Worm (Caenorhabditis elegans) whole organism, young adult: ENCODE data around the gene nhr-140.

Source experiments
- B0336.3 ChIP-seq: fragments of 200-800 bp; sonication (Bioruptor generic); IDR thresholded peaks from 2 replicates; pipeline ENCODE4 v1.3.6; 2022; ENCODE audit warnings: missing genetic modification characterization, missing compliant biosample characterization
- F39B2.1 ChIP-seq: fragments of 200-800 bp; sonication (Bioruptor generic); IDR thresholded peaks from 2 replicates; pipeline ENCODE4 v1.3.6; 2022; ENCODE audit warnings: missing genetic modification reagents, missing genetic modification characterization, missing compliant biosample characterization
- K12H6.12 ChIP-seq: fragments of 200-800 bp; sonication (Bioruptor generic); optimal IDR thresholded peaks from 2 replicates; lab custom pipeline; 2018; ENCODE audit warnings: mild to moderate bottlenecking, missing genetic modification characterization, missing compliant biosample characterization
- T07F8.4 ChIP-seq: sonication (generic microtip); optimal IDR thresholded peaks from 2 replicates; lab custom pipeline; 2016; ENCODE audit warnings: mild to moderate bottlenecking, missing genetic modification characterization, moderate library complexity, missing compliant biosample characterization
- ZK185.1 ChIP-seq: sonication (generic microtip); optimal IDR thresholded peaks from 2 replicates; lab custom pipeline; 2016; ENCODE audit warnings: mild to moderate bottlenecking, missing genetic modification characterization, missing compliant biosample characterization; ENCODE audit not compliant: poor library complexity, severe bottlenecking
- ceh-27 ChIP-seq: fragments of 200-800 bp; sonication (Bioruptor generic); optimal IDR thresholded peaks from 2 replicates; lab custom pipeline; 2018; ENCODE audit warnings: mild to moderate bottlenecking, missing genetic modification characterization, moderate library complexity, missing compliant biosample characterization
- madf-8 ChIP-seq: fragments of 200-800 bp; sonication (Bioruptor generic); conservative IDR thresholded peaks from 2 replicates; pipeline ENCODE4 v1.3.6; 2022; ENCODE audit warnings: missing genetic modification reagents, missing genetic modification characterization, missing compliant biosample characterization
- pha-4 ChIP-seq: fragments of 150-350 bp; sonication (generic microtip); optimal IDR thresholded peaks from 2 replicates; lab custom pipeline; 2014; ENCODE audit warnings: missing biosample characterization, missing genetic modification reagents, missing genetic modification characterization
- snpc-1.1 ChIP-seq: sonication (generic microtip); optimal IDR thresholded peaks from 2 replicates; lab custom pipeline; 2017; ENCODE audit warnings: missing genetic modification characterization, mild to moderate bottlenecking, missing compliant biosample characterization, antibody characterized with exemption, moderate library complexity, missing genotype, missing genetic modification reagents; ENCODE audit not compliant: insufficient read depth
- snpc-4 ChIP-seq, 5 experiments: fragments of 150-350 bp in 1 of 5; sonication (generic microtip) in 4 of 5; optimal IDR thresholded peaks; 2 replicates each; lab custom pipeline; 2014 to 2018; ENCODE audit warnings: missing genetic modification characterization in 5 of 5, missing biosample characterization in 3 of 5, antibody characterized with exemption in 2 of 5, mild to moderate bottlenecking in 2 of 5, missing compliant biosample characterization in 2 of 5, missing genotype in 2 of 5, moderate library complexity in 2 of 5, missing genetic modification reagents in 1 of 5
- zim-3 ChIP-seq: sonication (generic microtip); optimal IDR thresholded peaks from 2 replicates; lab custom pipeline; 2017; ENCODE audit warnings: mild to moderate bottlenecking, missing genetic modification characterization, moderate library complexity, missing compliant biosample characterization
- ztf-25 ChIP-seq: fragments of 200-800 bp; sonication (Bioruptor generic); IDR thresholded peaks from 2 replicates; pipeline ENCODE4 v1.3.6; 2022; ENCODE audit warnings: missing genetic modification reagents, missing genetic modification characterization, missing compliant biosample characterization

ce11 chrV:7007307-7007706 lies 17.8 kb upstream of the nhr-140 start, which contains the start of gene drd-10:
- no peak for TF ChIP-seq pha-4
- TF ChIP-seq madf-8, result no peak
- no peak for TF ChIP-seq F39B2.1 (GFP tag; lab: Robert Waterston, UW)
- no peak for TF ChIP-seq T07F8.4 (tag; lab: Kevin White, UChicago)
- no peak for TF ChIP-seq ZK185.1 (tag; lab: Kevin White, UChicago)
- no peak for TF ChIP-seq B0336.3 (GFP tag; lab: Robert Waterston, UW)
- TF ChIP-seq K12H6.12, result no peak
- no peak for TF ChIP-seq ceh-27 (GFP tag; lab: Kevin White, UChicago)
- no peak for TF ChIP-seq ztf-25 (GFP tag; lab: Robert Waterston, UW)
- TF ChIP-seq zim-3 (tag; lab: Kevin White, UChicago), result no peak
- TF ChIP-seq snpc-4 (GFP tag; optimal IDR thresholded peaks at IDR 0.05; lab: Kevin White, UChicago), result no peak
- no peak for TF ChIP-seq snpc-4 (tag; optimal IDR thresholded peaks at IDR 0.05; lab: Kevin White, UChicago)
- no peak for TF ChIP-seq snpc-1.1 (tag; lab: Kevin White, UChicago)
